Fruit fly (Drosophila melanogaster): ENCODE results near the gene srw.

dm6 chr3L:4269208-4269607, 14.1 kb downstream of the srw start:
- TF ChIP-seq OdsH (GFP tag; optimal IDR thresholded peaks at IDR 0.05): no peak
- no peak for TF ChIP-seq achi (GFP tag; optimal IDR thresholded peaks at IDR 0.05)
- TF ChIP-seq pdm3 (GFP tag; optimal IDR thresholded peaks at IDR 0.05): no peak
- TF ChIP-seq Sox102F (GFP tag; optimal IDR thresholded peaks at IDR 0.05): no peak
- no peak for TF ChIP-seq Eip78C (GFP tag)
- no peak for TF ChIP-seq Sox14 (GFP tag; optimal IDR thresholded peaks at IDR 0.05)
- no peak for TF ChIP-seq CG10631 (GFP tag; optimal IDR thresholded peaks at IDR 0.05)
- no peak for TF ChIP-seq CG6854 (GFP tag; optimal IDR thresholded peaks at IDR 0.05)
- TF ChIP-seq Met (GFP tag; optimal IDR thresholded peaks at IDR 0.05): no peak
- TF ChIP-seq net (GFP tag; optimal IDR thresholded peaks at IDR 0.05): no peak
- no peak for TF ChIP-seq dsx (GFP tag; optimal IDR thresholded peaks at IDR 0.05; ENCODE audit: poor library complexity, severe bottlenecking)
- TF ChIP-seq CG34406 (GFP tag; optimal IDR thresholded peaks at IDR 0.05): no peak
